Worm (Caenorhabditis elegans): ENCODE data around the gene tin-10.

DNA sequence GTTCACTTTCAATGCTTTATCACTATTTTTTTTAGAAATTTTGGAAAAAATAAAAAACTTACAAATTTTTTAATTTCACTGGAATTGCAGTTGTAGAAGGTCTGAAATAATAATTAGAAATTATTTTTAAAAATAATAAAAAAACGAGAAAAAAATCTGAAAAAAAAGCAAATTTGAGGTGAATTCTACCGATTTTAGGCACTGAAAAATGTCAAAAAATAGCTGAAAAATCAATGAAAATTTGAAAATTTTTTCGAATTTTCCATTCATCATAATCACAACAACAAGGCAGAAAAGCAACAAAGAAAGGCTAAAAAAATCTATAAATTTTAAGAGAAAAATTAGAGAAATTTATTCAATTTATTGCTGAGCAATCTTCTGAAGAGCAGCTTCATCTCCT is 2.0 kb downstream of the tin-10 start, which contains the start of gene nars-2:
- TF ChIP-seq lin-13 (GFP tag; optimal IDR thresholded peaks at IDR 0.05) (no peak), ama-1 (optimal IDR thresholded peaks at IDR 0.05) (no peak), unc-62 (GFP tag; optimal IDR thresholded peaks at IDR 0.05) (no peak), ztf-11 (tag; optimal IDR thresholded peaks at IDR 0.05) (no peak), sma-9 (GFP tag; optimal IDR thresholded peaks at IDR 0.05) (no peak), sma-9 (tag; optimal IDR thresholded peaks at IDR 0.05) (no peak), egl-27 (tag; optimal IDR thresholded peaks at IDR 0.05) (no peak), nhr-237 (tag; optimal IDR thresholded peaks at IDR 0.05) (no peak), ztf-1 (GFP tag; conservative IDR thresholded peaks at IDR 0.05) (no peak), ztf-4 (tag; optimal IDR thresholded peaks at IDR 0.05) (no peak), R02D3.7 (tag; optimal IDR thresholded peaks at IDR 0.05) (no peak)

Data from whole organism, L2 larva.